Fruit fly (Drosophila melanogaster) whole organism: ENCODE data around the gene GILT2.

Experiments used
- pan ChIP-seq: fragments of >200 bp; optimal IDR thresholded peaks from 2 replicates; lab custom pipeline; 2017
- psq ChIP-seq: fragments of >200 bp; optimal IDR thresholded peaks from 2 replicates; lab custom pipeline; 2017

dm6 chr3R:23729066-23729465 lies 50.4 kb downstream of the GILT2 start:
- TF ChIP-seq psq (lab: Kevin White, UChicago), result no peak
- TF ChIP-seq pan (lab: Kevin White, UChicago), result no peak
